Fruit fly (Drosophila melanogaster) whole organism, embryonic: ENCODE data around the gene plx.

Experiments
- BtbVII ChIP-seq: fragments of 200-800 bp; sonication (Bioruptor generic); optimal IDR thresholded peaks from 3 replicates; lab custom pipeline; 2017; ENCODE audit warnings: missing biosample characterization, mild to moderate bottlenecking, missing genetic modification characterization
- CG10654 ChIP-seq: fragments of 200-800 bp; sonication (Bioruptor generic); optimal IDR thresholded peaks from 2 replicates; lab custom pipeline; 2016; ENCODE audit warnings: missing biosample characterization, missing genetic modification characterization
- CG11695 ChIP-seq: fragments of 200-800 bp; sonication (Bioruptor generic); IDR thresholded peaks from 3 replicates; pipeline ENCODE4 v1.3.6; 2022; ENCODE audit warnings: missing biosample characterization, missing genetic modification characterization
- CG11696 ChIP-seq: fragments of 200-800 bp; sonication (Bioruptor generic); IDR thresholded peaks from 2 replicates; pipeline ENCODE4 v1.3.6; 2022; ENCODE audit warnings: missing biosample characterization, missing genetic modification characterization
- CG12071 ChIP-seq: fragments of 200-800 bp; sonication (Bioruptor generic); optimal IDR thresholded peaks from 3 replicates; lab custom pipeline; 2018; ENCODE audit warnings: missing biosample characterization, mild to moderate bottlenecking, missing genetic modification characterization
- CG12104 ChIP-seq: fragments of 200-800 bp; sonication (Bioruptor generic); optimal IDR thresholded peaks from 3 replicates; lab custom pipeline; 2016; ENCODE audit warnings: missing biosample characterization, missing genetic modification characterization
- CG12155 ChIP-seq: fragments of 200-800 bp; sonication (Bioruptor generic); optimal IDR thresholded peaks from 3 replicates; lab custom pipeline; 2016; ENCODE audit warnings: missing biosample characterization, missing genetic modification characterization
- CG15696 ChIP-seq: fragments of 200-800 bp; sonication (Bioruptor generic); optimal IDR thresholded peaks from 2 replicates; lab custom pipeline; 2019; ENCODE audit warnings: missing biosample characterization, mild to moderate bottlenecking, missing genetic modification characterization, moderate library complexity
- CG2120 ChIP-seq: fragments of 200-800 bp; sonication (Bioruptor generic); optimal IDR thresholded peaks from 3 replicates; lab custom pipeline; 2016; ENCODE audit warnings: missing biosample characterization, missing genetic modification characterization
- CG3065 ChIP-seq: fragments of 200-800 bp; sonication (Bioruptor generic); optimal IDR thresholded peaks from 2 replicates; lab custom pipeline; 2016; ENCODE audit warnings: missing biosample characterization, missing genetic modification characterization
- CG3726 ChIP-seq: fragments of 200-800 bp; sonication (Bioruptor generic); IDR thresholded peaks from 3 replicates; pipeline ENCODE4, ENCODE4 v1.3.6; 2022; ENCODE audit warnings: missing biosample characterization, missing genetic modification characterization
- CG4404 ChIP-seq: fragments of 200-800 bp; sonication (Bioruptor generic); IDR thresholded peaks from 2 replicates; pipeline ENCODE4 v1.3.6; 2022; ENCODE audit warnings: missing biosample characterization, missing genetic modification characterization
- CG6791 ChIP-seq: fragments of 200-800 bp; sonication (Bioruptor generic); IDR thresholded peaks from 3 replicates; pipeline ENCODE4 v1.3.6; 2022; ENCODE audit warnings: missing biosample characterization, missing genetic modification characterization; ENCODE audit not compliant: partially characterized antibody
- CG8478 ChIP-seq: fragments of >200 bp; optimal IDR thresholded peaks from 2 replicates; lab custom pipeline; 2018
- D19B ChIP-seq: fragments of 200-800 bp; sonication (Bioruptor generic); optimal IDR thresholded peaks from 2 replicates; lab custom pipeline; 2017; ENCODE audit warnings: missing biosample characterization, mild to moderate bottlenecking, missing genetic modification characterization
- Dref ChIP-seq: fragments of 200-800 bp; sonication (Bioruptor generic); IDR thresholded peaks from 2 replicates; pipeline ENCODE4 v1.3.6; 2022; ENCODE audit warnings: missing biosample characterization, missing genetic modification characterization
- Ets65A ChIP-seq: fragments of 200-800 bp; sonication (Bioruptor generic); peaks from one replicate; lab custom pipeline; 2016; ENCODE audit warnings: missing biosample characterization, missing genetic modification characterization
- Ets97D ChIP-seq: fragments of 200-800 bp; sonication (Bioruptor generic); optimal IDR thresholded peaks from 3 replicates; lab custom pipeline; 2016; ENCODE audit warnings: missing biosample characterization, missing genetic modification characterization
- Fer1 ChIP-seq: fragments of 200-800 bp; sonication (Bioruptor generic); optimal IDR thresholded peaks from 2 replicates; lab custom pipeline; 2017; ENCODE audit warnings: missing biosample characterization, mild to moderate bottlenecking, missing genetic modification characterization
- Fer2 ChIP-seq: fragments of 200-800 bp; sonication (Bioruptor generic); optimal IDR thresholded peaks from 2 replicates; lab custom pipeline; 2018; ENCODE audit warnings: missing biosample characterization, mild to moderate bottlenecking, missing genetic modification characterization, moderate library complexity
- HLH4C ChIP-seq: fragments of 200-800 bp; sonication (Bioruptor generic); IDR thresholded peaks from 3 replicates; pipeline ENCODE4 v1.3.6; 2022; ENCODE audit warnings: missing biosample characterization, missing genetic modification characterization; ENCODE audit not compliant: partially characterized antibody
- HmgD ChIP-seq: fragments of 200-800 bp; sonication (Bioruptor generic); optimal IDR thresholded peaks from 3 replicates; lab custom pipeline; 2016; ENCODE audit warnings: missing biosample characterization, missing genetic modification characterization
- Hr78 ChIP-seq, 2 experiments: fragments of 200-800 bp in 1 of 2; fragments of >200 bp in 1 of 2; sonication (Bioruptor generic) in 1 of 2; optimal IDR thresholded peaks; 2 replicates each; lab custom pipeline; 2017 to 2019; ENCODE audit warnings: missing biosample characterization in 2 of 2, missing genetic modification characterization in 2 of 2, mild to moderate bottlenecking in 1 of 2, moderate library complexity in 1 of 2
- Lim3 ChIP-seq: fragments of 200-800 bp; sonication (Bioruptor generic); IDR thresholded peaks from 2 replicates; pipeline ENCODE4 v1.3.6; 2022; ENCODE audit warnings: missing biosample characterization, missing genetic modification characterization
- Med ChIP-seq: fragments of 200-800 bp; sonication (Bioruptor generic); peaks from one replicate; lab custom pipeline; 2016; ENCODE audit warnings: missing biosample characterization, missing genetic modification characterization, mild to moderate bottlenecking, inconsistent platforms, moderate library complexity
- Mrtf ChIP-seq: fragments of 200-800 bp; sonication (Bioruptor generic); IDR thresholded peaks from 3 replicates; pipeline ENCODE4 v1.3.6; 2022; ENCODE audit warnings: missing biosample characterization, missing genetic modification characterization
- Oaz ChIP-seq: fragments of 200-800 bp; sonication (Bioruptor generic); IDR thresholded peaks from 2 replicates; pipeline ENCODE4 v1.3.6; 2022; ENCODE audit warnings: missing biosample characterization, missing genetic modification characterization
- Scr ChIP-seq: fragments of 200-800 bp; sonication (Bioruptor generic); IDR thresholded peaks from 2 replicates; pipeline ENCODE4 v1.3.6; 2022; ENCODE audit warnings: missing biosample characterization, missing genetic modification characterization; ENCODE audit not compliant: partially characterized antibody
- ac ChIP-seq: fragments of 200-800 bp; sonication (Bioruptor generic); optimal IDR thresholded peaks from 3 replicates; lab custom pipeline; 2017; ENCODE audit warnings: missing biosample characterization, mild to moderate bottlenecking, missing genetic modification characterization
- al ChIP-seq: fragments of 200-800 bp; sonication (Bioruptor generic); IDR thresholded peaks from 2 replicates; pipeline ENCODE4 v1.3.6; 2022; ENCODE audit warnings: missing biosample characterization, missing genetic modification characterization
- amos ChIP-seq: fragments of 200-800 bp; sonication (Bioruptor generic); IDR thresholded peaks from 2 replicates; pipeline ENCODE4 v1.3.6; 2022; ENCODE audit warnings: missing biosample characterization, missing genetic modification characterization; ENCODE audit not compliant: partially characterized antibody
- aop ChIP-seq: fragments of 200-800 bp; sonication (Bioruptor generic); IDR thresholded peaks from 2 replicates; pipeline ENCODE4 v1.3.6; 2022; ENCODE audit warnings: missing biosample characterization, missing genetic modification characterization
- caup ChIP-seq: fragments of 200-800 bp; sonication (Bioruptor generic); optimal IDR thresholded peaks from 3 replicates; lab custom pipeline; 2017; ENCODE audit warnings: missing biosample characterization, mild to moderate bottlenecking, missing genetic modification characterization, moderate library complexity; ENCODE audit not compliant: severe bottlenecking
- ems ChIP-seq: fragments of 200-800 bp; sonication (Bioruptor generic); optimal IDR thresholded peaks from 3 replicates; lab custom pipeline; 2016; ENCODE audit warnings: missing biosample characterization, missing genetic modification characterization
- esg ChIP-seq: fragments of 200-800 bp; sonication (Bioruptor generic); conservative IDR thresholded peaks from 2 replicates; pipeline ENCODE4 v1.3.6; 2022; ENCODE audit warnings: missing biosample characterization, missing genetic modification characterization
- gcm ChIP-seq: fragments of 200-800 bp; sonication (Bioruptor generic); optimal IDR thresholded peaks from 2 replicates; lab custom pipeline; 2019; ENCODE audit warnings: missing biosample characterization, mild to moderate bottlenecking, missing genetic modification characterization, moderate library complexity
- klu ChIP-seq: fragments of 200-800 bp; sonication (Bioruptor generic); IDR thresholded peaks from 2 replicates; pipeline ENCODE4 v1.3.6; 2022; ENCODE audit warnings: missing biosample characterization, missing genetic modification characterization
- lmd ChIP-seq: fragments of 200-800 bp; sonication (Bioruptor generic); IDR thresholded peaks from 2 replicates; pipeline ENCODE4 v1.3.6; 2022; ENCODE audit warnings: missing biosample characterization, missing genetic modification characterization
- lola ChIP-seq, 3 experiments: fragments of >200 bp in 2 of 3; fragments of 200-800 bp in 1 of 3; sonication (Bioruptor generic) in 1 of 3; optimal IDR thresholded peaks; 2 replicates each; lab custom pipeline; 2017 to 2019; ENCODE audit warnings: missing biosample characterization in 3 of 3, missing genetic modification characterization in 3 of 3, mild to moderate bottlenecking in 1 of 3, moderate library complexity in 1 of 3
- lov ChIP-seq, 2 experiments: fragments of 200-800 bp in 1 of 2; fragments of >200 bp in 1 of 2; sonication (Bioruptor generic) in 1 of 2; IDR thresholded peaks in 1 of 2; optimal IDR thresholded peaks in 1 of 2; 2 replicates in 1 of 2; 3 replicates in 1 of 2; pipeline versions ENCODE4 v1.3.6 to Lab custom; 2017 to 2022; ENCODE audit warnings: missing biosample characterization in 1 of 2, missing genetic modification characterization in 1 of 2
- psq ChIP-seq: fragments of 200-800 bp; sonication (Bioruptor generic); optimal IDR thresholded peaks from 2 replicates; lab custom pipeline; 2017; ENCODE audit warnings: missing biosample characterization, missing genetic modification characterization
- rib ChIP-seq: fragments of 200-800 bp; sonication (Bioruptor generic); IDR thresholded peaks from 2 replicates; pipeline ENCODE4 v1.3.6; 2022; ENCODE audit warnings: missing biosample characterization, missing genetic modification characterization
- sisA ChIP-seq: fragments of 200-800 bp; sonication (Bioruptor generic); IDR thresholded peaks from 2 replicates; pipeline ENCODE4 v1.3.6; 2022; ENCODE audit warnings: missing biosample characterization, missing genetic modification characterization
- sna ChIP-seq: fragments of 200-800 bp; sonication (Bioruptor generic); IDR thresholded peaks from 2 replicates; pipeline ENCODE4 v1.3.6; 2022; ENCODE audit warnings: missing biosample characterization, missing genetic modification characterization; ENCODE audit not compliant: partially characterized antibody
- sob ChIP-seq: fragments of 200-800 bp; sonication (Bioruptor generic); IDR thresholded peaks from 2 replicates; pipeline ENCODE4 v1.3.6; 2022; ENCODE audit warnings: missing biosample characterization, missing genetic modification characterization
- stwl ChIP-seq: fragments of 200-800 bp; sonication (Bioruptor generic); optimal IDR thresholded peaks from 3 replicates; lab custom pipeline; 2018; ENCODE audit warnings: missing biosample characterization, mild to moderate bottlenecking, missing genetic modification characterization, moderate library complexity
- trem ChIP-seq: fragments of 200-800 bp; optimal IDR thresholded peaks from 3 replicates; lab custom pipeline; 2019; ENCODE audit warnings: missing biosample characterization, mild to moderate bottlenecking, missing genetic modification characterization, moderate library complexity
- trh ChIP-seq: fragments of 200-800 bp; sonication (Bioruptor generic); optimal IDR thresholded peaks from 2 replicates; lab custom pipeline; 2016; ENCODE audit warnings: missing biosample characterization, missing genetic modification characterization
- tup ChIP-seq: fragments of 200-800 bp; sonication (Bioruptor generic); optimal IDR thresholded peaks from 2 replicates; lab custom pipeline; 2016; ENCODE audit warnings: missing biosample characterization, mild to moderate bottlenecking, missing genetic modification characterization, moderate library complexity
- usp ChIP-seq: fragments of >200 bp; optimal IDR thresholded peaks from 2 replicates; lab custom pipeline; 2017; ENCODE audit warnings: missing biosample characterization, missing genetic modification characterization

The plx gene

dm6 chr3R:5654692-5655181, 30.9 kb upstream of the plx start, which contains the start of the genes elm and MED27 (continued):
- TF ChIP-seq esg (peak; percentile 93), CG12071 (GFP tag; lab: Kevin White, UChicago) (peak; percentile 15), D19B (peak; percentile 72), usp (GFP tag; lab: Kevin White, UChicago) (no peak), lola (GFP tag; optimal IDR thresholded peaks at IDR 0.05; lab: Kevin White, UChicago) (peak in 1 of 3 experiments; percentile 93), CG6791 (peak; percentile 85), caup (GFP tag; lab: Kevin White, UChicago) (peak; percentile 87), psq (GFP tag; lab: Kevin White, UChicago) (peak; percentile 80), Ets65A (GFP tag; lab: Kevin White, UChicago) (peak; percentile 100), Dref (GFP tag; lab: Robert Waterston, UW) (peak; percentile 53), CG10654 (peak; percentile 93), trem (tag; lab: Kevin White, UChicago) (peak; percentile 90), CG11696 (GFP tag; lab: Robert Waterston, UW) (peak; percentile 74), Scr (GFP tag; lab: Robert Waterston, UW) (peak; percentile 98), BtbVII (GFP tag; lab: Kevin White, UChicago) (peak; percentile 81), stwl (tag; lab: Kevin White, UChicago) (peak; percentile 75), sisA (GFP tag; lab: Robert Waterston, UW) (peak; percentile 97), CG12104 (GFP tag; lab: Kevin White, UChicago) (peak; percentile 87), CG8478 (lab: Kevin White, UChicago) (no peak), ac (GFP tag; lab: Kevin White, UChicago) (no peak), amos (GFP tag; lab: Robert Waterston, UW) (peak; percentile 91), CG3065 (peak; percentile 78), CG15696 (tag; lab: Kevin White, UChicago) (peak; percentile 97), lov (optimal IDR thresholded peaks at IDR 0.05; lab: Kevin White, UChicago) (no peak), lov (GFP tag; IDR thresholded peaks at IDR 0.05; lab: Robert Waterston, UW) (peak; percentile 68; the same call in 2 of the 3 replicates), lmd (GFP tag; lab: Robert Waterston, UW) (peak; percentile 95), gcm (GFP tag; lab: Kevin White, UChicago) (peak; percentile 73), rib (GFP tag; lab: Robert Waterston, UW) (peak; percentile 91), Mrtf (GFP tag; lab: Robert Waterston, UW) (peak; percentile 87), CG3726 (GFP tag; lab: Robert Waterston, UW) (peak; percentile 86; the same call in 2 of the 3 replicates), Lim3 (GFP tag; lab: Robert Waterston, UW) (peak; percentile 81), CG12155 (GFP tag; lab: Kevin White, UChicago) (peak; percentile 94), aop (GFP tag; lab: Robert Waterston, UW) (peak; percentile 80), Hr78 (GFP tag; optimal IDR thresholded peaks at IDR 0.05; lab: Kevin White, UChicago) (no peak), CG4404 (GFP tag; lab: Robert Waterston, UW) (peak; percentile 97), HLH4C (peak; percentile 88), Fer1 (GFP tag; lab: Kevin White, UChicago) (peak; percentile 88), sna (GFP tag; lab: Robert Waterston, UW) (peak; percentile 96), Oaz (GFP tag; lab: Robert Waterston, UW) (peak; percentile 84), HmgD (peak; percentile 85), Ets97D (GFP tag; lab: Kevin White, UChicago) (peak; percentile 91), Med (peak; percentile 98), tup (GFP tag; lab: Kevin White, UChicago) (peak; percentile 73), trh (peak; percentile 92), Fer2 (tag; lab: Kevin White, UChicago) (peak; percentile 90), klu (GFP tag; lab: Robert Waterston, UW) (peak; percentile 94), CG2120 (GFP tag; lab: Kevin White, UChicago) (peak; percentile 98), al (GFP tag; lab: Robert Waterston, UW) (peak; percentile 94), sob (peak; percentile 96), CG11695 (GFP tag; lab: Robert Waterston, UW) (peak; percentile 79), ems (peak; percentile 94)
